Worm (Caenorhabditis elegans) whole organism, L2 larva: ENCODE measurements around the gene nlp-34.

Source experiments
- ZK546.5 ChIP-seq: sonication (generic microtip); optimal IDR thresholded peaks from 2 replicates; lab custom pipeline; 2017; ENCODE audit warnings: missing biosample characterization, missing genetic modification characterization
- ama-1 ChIP-seq: fragments of 150-350 bp; optimal IDR thresholded peaks from 2 replicates; lab custom pipeline; 2018; ENCODE audit warnings: inconsistent platforms
- blmp-1 ChIP-seq: sonication (generic microtip); optimal IDR thresholded peaks from 2 replicates; lab custom pipeline; 2017; ENCODE audit warnings: missing genetic modification characterization, mild to moderate bottlenecking, missing compliant biosample characterization, antibody characterized with exemption, moderate library complexity; ENCODE audit not compliant: insufficient read depth
- ceh-82 ChIP-seq: fragments of 150-350 bp; optimal IDR thresholded peaks from 2 replicates; lab custom pipeline; 2014; ENCODE audit warnings: missing biosample characterization, missing genetic modification characterization
- fos-1 ChIP-seq: fragments of 150-350 bp; optimal IDR thresholded peaks from 2 replicates; lab custom pipeline; 2014; ENCODE audit warnings: missing biosample characterization, missing genetic modification characterization
- lsy-2 ChIP-seq, 2 experiments: fragments of 150-350 bp in 1 of 2; sonication (generic microtip) in 1 of 2; optimal IDR thresholded peaks; 2 replicates each; lab custom pipeline; 2014 to 2017; ENCODE audit warnings: missing biosample characterization in 2 of 2, missing genetic modification characterization in 2 of 2
- mdl-1 ChIP-seq, 2 experiments: fragments of 150-350 bp in 1 of 2; sonication (generic microtip) in 1 of 2; optimal IDR thresholded peaks; 2 replicates each; lab custom pipeline; 2017; ENCODE audit warnings: missing biosample characterization in 2 of 2, missing genetic modification characterization in 2 of 2
- nhr-21 ChIP-seq: fragments of 150-350 bp; optimal IDR thresholded peaks from 2 replicates; lab custom pipeline; 2014; ENCODE audit warnings: missing biosample characterization, missing genetic modification characterization
- nhr-23 ChIP-seq: fragments of 150-350 bp; optimal IDR thresholded peaks from 2 replicates; lab custom pipeline; 2014; ENCODE audit warnings: missing biosample characterization, missing genetic modification reagents, missing genetic modification characterization
- nhr-237 ChIP-seq: fragments of 150-350 bp; optimal IDR thresholded peaks from 2 replicates; lab custom pipeline; 2014; ENCODE audit warnings: missing biosample characterization, missing genetic modification characterization
- unc-39 ChIP-seq: fragments of 150-350 bp; optimal IDR thresholded peaks from 2 replicates; lab custom pipeline; 2014; ENCODE audit warnings: missing biosample characterization, missing genetic modification characterization
- unc-62 ChIP-seq: fragments of 150-350 bp; optimal IDR thresholded peaks from 2 replicates; lab custom pipeline; 2014; ENCODE audit warnings: missing biosample characterization, missing genetic modification reagents, missing genetic modification characterization
- ztf-11 ChIP-seq: sonication (generic microtip); optimal IDR thresholded peaks from 2 replicates; lab custom pipeline; 2017; ENCODE audit warnings: missing biosample characterization, missing genetic modification characterization

- TF ChIP-seq ama-1 (no peak), nhr-237 (no peak), unc-62 (GFP tag; lab: Kevin White, UChicago) (no peak), fos-1 (no peak), ztf-11 (tag; lab: Kevin White, UChicago) (no peak), lsy-2 (tag; optimal IDR thresholded peaks at IDR 0.05; lab: Kevin White, UChicago) (no peak), unc-39 (tag; lab: Kevin White, UChicago) (no peak), ceh-82 (tag; lab: Kevin White, UChicago) (no peak), mdl-1 (tag; optimal IDR thresholded peaks at IDR 0.05; lab: Kevin White, UChicago) (no peak), blmp-1 (tag; lab: Kevin White, UChicago) (no peak), nhr-23 (tag; lab: Kevin White, UChicago) (no peak), ZK546.5 (tag; lab: Kevin White, UChicago) (no peak), nhr-21 (tag; lab: Kevin White, UChicago) (no peak)
Measured at ce11 chrV:3992334-3992733, 13.4 kb upstream of the nlp-34 start.
